Worm (Caenorhabditis elegans) whole organism, midembryonic: ENCODE measurements around the gene B0250.7.
"Not testable (repeated sequence)": the region's sequence is repeated elsewhere in the genome, so short reads cannot be mapped to it uniquely, and the experiment has no call there.

Source experiments
- T22C8.4 ChIP-seq: fragments of 200-800 bp; sonication (Bioruptor generic); IDR thresholded peaks from 2 replicates; pipeline ENCODE4 v1.3.6; 2022; ENCODE audit warnings: missing genetic modification characterization, missing compliant biosample characterization
- flt-1 ChIP-seq: fragments of 200-800 bp; sonication (Bioruptor generic); IDR thresholded peaks from 2 replicates; pipeline ENCODE4 v1.3.6; 2022; ENCODE audit warnings: missing genetic modification characterization, missing compliant biosample characterization
- med-1 ChIP-seq: sonication (generic microtip); optimal IDR thresholded peaks from 2 replicates; lab custom pipeline; 2017; ENCODE audit warnings: missing genetic modification characterization, mild to moderate bottlenecking, missing compliant biosample characterization, antibody characterized with exemption, missing genetic modification reagents; ENCODE audit not compliant: insufficient read depth
- ref-1 ChIP-seq: fragments of 200-800 bp; sonication (Bioruptor generic); conservative IDR thresholded peaks from 2 replicates; pipeline ENCODE4 v1.3.6; 2022; ENCODE audit warnings: missing genetic modification reagents, missing genetic modification characterization, missing compliant biosample characterization
- ztf-23 ChIP-seq: fragments of 200-800 bp; sonication (Bioruptor generic); IDR thresholded peaks from 2 replicates; pipeline ENCODE4 v1.3.6; 2022; ENCODE audit warnings: missing genetic modification reagents, missing genetic modification characterization, missing compliant biosample characterization
- ztf-29 ChIP-seq: fragments of 200-800 bp; sonication (Bioruptor generic); IDR thresholded peaks from 2 replicates; pipeline ENCODE4 v1.3.6; 2022; ENCODE audit warnings: missing genetic modification reagents, missing genetic modification characterization, missing compliant biosample characterization

DNA sequence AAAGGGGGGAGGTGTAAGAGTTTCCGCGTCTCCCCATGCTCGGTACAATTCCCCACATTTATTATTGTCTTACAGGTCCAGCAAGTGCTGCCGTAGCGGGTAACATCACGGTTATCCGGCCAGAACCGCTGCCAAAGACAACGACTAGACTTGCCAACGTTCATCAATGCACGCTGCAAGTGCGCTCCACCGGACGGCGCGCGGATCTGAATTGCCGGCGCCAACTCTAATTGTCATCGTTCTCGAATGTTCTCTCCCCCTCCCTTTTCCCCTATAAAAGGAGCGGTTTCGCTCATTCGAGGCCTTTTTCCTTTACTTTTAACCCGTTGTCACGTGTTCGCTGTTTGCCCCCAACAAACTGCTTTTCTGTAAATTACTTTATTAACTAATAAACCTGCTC, 37.8 kb upstream of the B0250.7 start, which contains the start of gene Y38H6C.8:
- not testable (repeated sequence) for TF ChIP-seq ztf-29; ref-1 (GFP tag; lab: Robert Waterston, UW); T22C8.4; flt-1; ztf-23 (GFP tag; lab: Robert Waterston, UW); med-1 (GFP tag; lab: Kevin White, UChicago)
